Fruit fly (Drosophila melanogaster): Measurements from ENCODE around the gene CG18281.

Gene CG18281

dm6 chr3L:20540182-20540974 is 40.7 kb downstream of the CG18281 start, which contains the start of gene Rcd2 (continued):
- TF ChIP-seq psq (GFP tag; optimal IDR thresholded peaks at IDR 0.05), result peak; percentile 60
- peak; percentile 38 for TF ChIP-seq CG9705 (GFP tag; optimal IDR thresholded peaks at IDR 0.05)
- peak; percentile 29 for TF ChIP-seq Hnf4 (GFP tag; optimal IDR thresholded peaks at IDR 0.05)
- peak; percentile 40 for TF ChIP-seq sage (GFP tag; optimal IDR thresholded peaks at IDR 0.05)

- TF ChIP-seq dsf (GFP tag; optimal IDR thresholded peaks at IDR 0.05; ENCODE audit: borderline replicate concordance) (no peak), jim (GFP tag; optimal IDR thresholded peaks at IDR 0.05) (no peak), brk (GFP tag; optimal IDR thresholded peaks at IDR 0.05) (peak; percentile 12), Vsx2 (GFP tag; optimal IDR thresholded peaks at IDR 0.05; ENCODE audit: partially characterized antibody) (peak; percentile 62), pan (optimal IDR thresholded peaks at IDR 0.05) (no peak), N (GFP tag; optimal IDR thresholded peaks at IDR 0.05) (peak; percentile 35), Myc (optimal IDR thresholded peaks at IDR 0.05) (peak; percentile 65)
These were observed 41.6 kb downstream of the CG18281 start for dm6 chr3L:20540975-20541951.

- TF ChIP-seq N (GFP tag; optimal IDR thresholded peaks at IDR 0.05), result no peak
- no peak for TF ChIP-seq br (GFP tag; optimal IDR thresholded peaks at IDR 0.05)
- TF ChIP-seq usp (GFP tag; optimal IDR thresholded peaks at IDR 0.05), result no peak
- TF ChIP-seq Hr83 (GFP tag; optimal IDR thresholded peaks at IDR 0.05; ENCODE audit: poor library complexity, severe bottlenecking), result no peak
- TF ChIP-seq dmrt93B (GFP tag; optimal IDR thresholded peaks at IDR 0.05), result no peak
- no peak for TF ChIP-seq ey (GFP tag; optimal IDR thresholded peaks at IDR 0.05)
- TF ChIP-seq Rel (GFP tag; optimal IDR thresholded peaks at IDR 0.05), result no peak
- no peak for TF ChIP-seq Rel (tag; optimal IDR thresholded peaks at IDR 0.05)
- no peak for TF ChIP-seq foxo (GFP tag; optimal IDR thresholded peaks at IDR 0.05)
- TF ChIP-seq sage (GFP tag; optimal IDR thresholded peaks at IDR 0.05), result no peak
- no peak for TF ChIP-seq Mio (GFP tag; optimal IDR thresholded peaks at IDR 0.05)
- no peak for TF ChIP-seq h (GFP tag; optimal IDR thresholded peaks at IDR 0.05)
- no peak for TF ChIP-seq lola (GFP tag; optimal IDR thresholded peaks at IDR 0.05)
- no peak for TF ChIP-seq Abd-B (GFP tag; optimal IDR thresholded peaks at IDR 0.05)
- no peak for TF ChIP-seq Dif (GFP tag; optimal IDR thresholded peaks at IDR 0.05; ENCODE audit: partially characterized antibody)
- TF ChIP-seq psq (GFP tag; optimal IDR thresholded peaks at IDR 0.05), result no peak
- no peak for TF ChIP-seq woc (GFP tag; optimal IDR thresholded peaks at IDR 0.05)
- no peak for TF ChIP-seq dl (GFP tag; optimal IDR thresholded peaks at IDR 0.05; ENCODE audit: insufficient read depth in 1 of 2, partially characterized antibody in 2 of 2)
- TF ChIP-seq Sp1 (GFP tag; optimal IDR thresholded peaks at IDR 0.05), result no peak
- no peak for TF ChIP-seq OdsH (GFP tag; optimal IDR thresholded peaks at IDR 0.05)
- no peak for TF ChIP-seq CrebA (GFP tag; optimal IDR thresholded peaks at IDR 0.05; ENCODE audit: borderline replicate concordance)
These were observed 48.7 kb downstream of the CG18281 start for dm6 chr3L:20548201-20548854.

dm6 chr3L:20549358-20549757 is 49.7 kb downstream of the CG18281 start:
- TF ChIP-seq br (GFP tag; optimal IDR thresholded peaks at IDR 0.05) (peak; percentile 68), woc (GFP tag; optimal IDR thresholded peaks at IDR 0.05) (peak; percentile 70), ey (GFP tag; optimal IDR thresholded peaks at IDR 0.05) (peak; percentile 76), h (GFP tag; optimal IDR thresholded peaks at IDR 0.05) (peak; percentile 77), rgr (GFP tag; optimal IDR thresholded peaks at IDR 0.05) (peak; percentile 81), Mio (GFP tag; optimal IDR thresholded peaks at IDR 0.05) (no peak), HLH106 (tag; optimal IDR thresholded peaks at IDR 0.05) (peak; percentile 63), brk (GFP tag; optimal IDR thresholded peaks at IDR 0.05) (peak; percentile 51), usp (GFP tag; optimal IDR thresholded peaks at IDR 0.05) (no peak), Abd-B (GFP tag; optimal IDR thresholded peaks at IDR 0.05) (no peak), Dif (GFP tag; optimal IDR thresholded peaks at IDR 0.05; ENCODE audit: partially characterized antibody) (no peak), Jra (GFP tag; optimal IDR thresholded peaks at IDR 0.05) (no peak), dl (GFP tag; optimal IDR thresholded peaks at IDR 0.05; ENCODE audit: insufficient read depth in 1 of 2, partially characterized antibody in 2 of 2) (no peak), Hr83 (GFP tag; optimal IDR thresholded peaks at IDR 0.05; ENCODE audit: poor library complexity, severe bottlenecking) (no peak), lola (GFP tag; optimal IDR thresholded peaks at IDR 0.05) (no peak), dmrt93B (GFP tag; optimal IDR thresholded peaks at IDR 0.05) (peak; percentile 23), jim (GFP tag; optimal IDR thresholded peaks at IDR 0.05) (no peak), Hnf4 (GFP tag; optimal IDR thresholded peaks at IDR 0.05) (peak; percentile 55), Sp1 (GFP tag; optimal IDR thresholded peaks at IDR 0.05) (peak; percentile 65), sage (GFP tag; optimal IDR thresholded peaks at IDR 0.05) (peak; percentile 41), tai (GFP tag; optimal IDR thresholded peaks at IDR 0.05) (no peak), dsf (GFP tag; optimal IDR thresholded peaks at IDR 0.05; ENCODE audit: borderline replicate concordance) (no peak), GATAd (GFP tag; optimal IDR thresholded peaks at IDR 0.05) (no peak), Myc (optimal IDR thresholded peaks at IDR 0.05) (no peak), psq (GFP tag; optimal IDR thresholded peaks at IDR 0.05) (peak; percentile 66), OdsH (GFP tag; optimal IDR thresholded peaks at IDR 0.05) (peak; percentile 77), foxo (GFP tag; optimal IDR thresholded peaks at IDR 0.05) (peak in 1 of 2 experiments; percentile 76), fru (GFP tag; optimal IDR thresholded peaks at IDR 0.05) (peak; percentile 78)
